Worm (Caenorhabditis elegans) whole organism, late embryonic: ENCODE results near the gene nhr-1.
A peak's percentile ranks its signal among the peaks of the same experiment; 100 is the strongest.

Experiments
- C08G9.2 ChIP-seq: sonication (generic microtip); optimal IDR thresholded peaks from 2 replicates; lab custom pipeline; 2016; ENCODE audit warnings: mild to moderate bottlenecking, missing genetic modification characterization, moderate library complexity, missing compliant biosample characterization
- F13H6.1 ChIP-seq: sonication (generic microtip); optimal IDR thresholded peaks from 2 replicates; lab custom pipeline; 2016; ENCODE audit warnings: missing genetic modification characterization, missing compliant biosample characterization
- K09A11.1 ChIP-seq: sonication (generic microtip); optimal IDR thresholded peaks from 2 replicates; lab custom pipeline; 2017; ENCODE audit warnings: antibody characterized with exemption, mild to moderate bottlenecking, missing genetic modification characterization, missing compliant biosample characterization; ENCODE audit not compliant: insufficient read depth
- T23F11.4 ChIP-seq: fragments of 200-800 bp; sonication (Bioruptor generic); optimal IDR thresholded peaks from 2 replicates; lab custom pipeline; 2018; ENCODE audit warnings: mild to moderate bottlenecking, missing genetic modification characterization, missing compliant biosample characterization
- ceh-19 ChIP-seq: fragments of 200-800 bp; sonication (Bioruptor generic); optimal IDR thresholded peaks from 2 replicates; lab custom pipeline; 2018; ENCODE audit warnings: mild to moderate bottlenecking, missing genetic modification characterization, missing compliant biosample characterization
- ceh-2 ChIP-seq: sonication (generic microtip); optimal IDR thresholded peaks from 2 replicates; lab custom pipeline; 2016; ENCODE audit warnings: missing genotype, missing genetic modification characterization, missing compliant biosample characterization
- ceh-22 ChIP-seq: sonication (generic microtip); optimal IDR thresholded peaks from 2 replicates; lab custom pipeline; 2017; ENCODE audit warnings: missing biosample characterization, missing genetic modification characterization
- ceh-31 ChIP-seq: sonication (generic microtip); optimal IDR thresholded peaks from 2 replicates; lab custom pipeline; 2016; ENCODE audit warnings: missing genetic modification characterization, missing compliant biosample characterization
- ceh-34 ChIP-seq: sonication (generic microtip); optimal IDR thresholded peaks from 2 replicates; lab custom pipeline; 2016; ENCODE audit warnings: mild to moderate bottlenecking, missing genetic modification characterization, missing compliant biosample characterization
- ceh-45 ChIP-seq: fragments of 200-800 bp; sonication (Bioruptor generic); IDR thresholded peaks from 2 replicates; pipeline ENCODE4 v1.3.6; 2022; ENCODE audit warnings: missing genetic modification reagents, missing genetic modification characterization, missing compliant biosample characterization
- ceh-6 ChIP-seq: fragments of 200-800 bp; sonication (Bioruptor generic); optimal IDR thresholded peaks from 2 replicates; lab custom pipeline; 2018; ENCODE audit warnings: mild to moderate bottlenecking, missing genetic modification characterization, missing compliant biosample characterization
- dve-1 ChIP-seq: sonication (generic microtip); optimal IDR thresholded peaks from 2 replicates; lab custom pipeline; 2017; ENCODE audit warnings: antibody characterized with exemption, mild to moderate bottlenecking, missing genetic modification characterization, missing compliant biosample characterization
- elt-2 ChIP-seq: sonication (generic microtip); optimal IDR thresholded peaks from 2 replicates; lab custom pipeline; 2016; ENCODE audit warnings: missing genetic modification reagents, missing genetic modification characterization, missing compliant biosample characterization
- eyg-1 ChIP-seq: sonication (generic microtip); optimal IDR thresholded peaks from 2 replicates; lab custom pipeline; 2016; ENCODE audit warnings: missing genotype, missing genetic modification characterization, missing compliant biosample characterization
- fax-1 ChIP-seq: sonication (generic microtip); optimal IDR thresholded peaks from 2 replicates; lab custom pipeline; 2016; ENCODE audit warnings: missing genotype, missing genetic modification characterization, missing compliant biosample characterization
- fkh-6 ChIP-seq: sonication (generic microtip); optimal IDR thresholded peaks from 2 replicates; lab custom pipeline; 2016; ENCODE audit warnings: missing genetic modification characterization, missing compliant biosample characterization
- hlh-15 ChIP-seq: sonication (generic microtip); optimal IDR thresholded peaks from 2 replicates; lab custom pipeline; 2016; ENCODE audit warnings: missing genetic modification characterization, missing compliant biosample characterization
- hlh-6 ChIP-seq: sonication (generic microtip); optimal IDR thresholded peaks from 2 replicates; lab custom pipeline; 2016; ENCODE audit warnings: missing genotype, missing genetic modification characterization, missing compliant biosample characterization
- hlh-8 ChIP-seq: sonication (generic microtip); optimal IDR thresholded peaks from 2 replicates; lab custom pipeline; 2016; ENCODE audit warnings: missing genotype, missing genetic modification characterization, missing compliant biosample characterization
- lim-6 ChIP-seq: sonication (generic microtip); optimal IDR thresholded peaks from 2 replicates; lab custom pipeline; 2016; ENCODE audit warnings: missing genetic modification characterization, missing compliant biosample characterization
- nhr-11 ChIP-seq: fragments of 150-350 bp; optimal IDR thresholded peaks from 2 replicates; lab custom pipeline; 2014; ENCODE audit warnings: missing biosample characterization, missing genetic modification characterization
- nhr-232 ChIP-seq: sonication (generic microtip); optimal IDR thresholded peaks from 2 replicates; lab custom pipeline; 2016; ENCODE audit warnings: missing genetic modification characterization, missing compliant biosample characterization
- npax-4 ChIP-seq: sonication (generic microtip); optimal IDR thresholded peaks from 2 replicates; lab custom pipeline; 2016; ENCODE audit warnings: missing genetic modification characterization, missing compliant biosample characterization
- pag-3 ChIP-seq: sonication (generic microtip); optimal IDR thresholded peaks from 2 replicates; lab custom pipeline; 2016; ENCODE audit warnings: missing compliant biosample characterization, missing genetic modification characterization, borderline replicate concordance
- pat-9 ChIP-seq: fragments of 200-800 bp; sonication (Bioruptor generic); optimal IDR thresholded peaks from 2 replicates; lab custom pipeline; 2018; ENCODE audit warnings: mild to moderate bottlenecking, missing genetic modification characterization, moderate library complexity, missing compliant biosample characterization
- pax-1 ChIP-seq: fragments of 150-350 bp; optimal IDR thresholded peaks from 2 replicates; lab custom pipeline; 2014; ENCODE audit warnings: missing biosample characterization, missing genetic modification characterization
- pha-2 ChIP-seq: sonication (generic microtip); optimal IDR thresholded peaks from 2 replicates; lab custom pipeline; 2017; ENCODE audit warnings: mild to moderate bottlenecking, missing genetic modification characterization, missing compliant biosample characterization
- pqm-1 ChIP-seq: sonication (generic microtip); optimal IDR thresholded peaks from 2 replicates; lab custom pipeline; 2016; ENCODE audit warnings: missing genetic modification characterization, missing compliant biosample characterization
- ref-2 ChIP-seq: sonication (generic microtip); optimal IDR thresholded peaks from 2 replicates; lab custom pipeline; 2016; ENCODE audit warnings: missing genetic modification characterization, missing compliant biosample characterization
- sdc-2 ChIP-seq: sonication (generic microtip); optimal IDR thresholded peaks from 2 replicates; lab custom pipeline; 2016; ENCODE audit warnings: missing genotype, missing genetic modification characterization, missing compliant biosample characterization
- sox-4 ChIP-seq: sonication (generic microtip); optimal IDR thresholded peaks from 2 replicates; lab custom pipeline; 2017; ENCODE audit warnings: mild to moderate bottlenecking, missing genetic modification characterization, inconsistent platforms, missing compliant biosample characterization
- tbx-2 ChIP-seq: sonication (generic microtip); optimal IDR thresholded peaks from 2 replicates; lab custom pipeline; 2016; ENCODE audit warnings: missing genetic modification characterization, missing compliant biosample characterization
- ttx-3 ChIP-seq: sonication (generic microtip); optimal IDR thresholded peaks from 2 replicates; lab custom pipeline; 2016; ENCODE audit warnings: missing genetic modification reagents, missing genetic modification characterization, missing compliant biosample characterization
- unc-3 ChIP-seq, 2 experiments: fragments of 200-800 bp in 1 of 2; sonication (Bioruptor generic) in 1 of 2; sonication (generic microtip) in 1 of 2; conservative IDR thresholded peaks in 1 of 2; optimal IDR thresholded peaks in 1 of 2; 2 replicates each; pipeline versions ENCODE4 v1.3.6 to Lab custom; 2016 to 2022; ENCODE audit warnings: missing compliant biosample characterization in 2 of 2, missing genetic modification characterization in 2 of 2, missing genetic modification reagents in 1 of 2
- unc-55 ChIP-seq: sonication (generic microtip); optimal IDR thresholded peaks from 2 replicates; lab custom pipeline; 2017; ENCODE audit warnings: missing biosample characterization, missing genetic modification reagents, missing genetic modification characterization
- unc-86 ChIP-seq: sonication (generic microtip); optimal IDR thresholded peaks from 2 replicates; lab custom pipeline; 2016; ENCODE audit warnings: missing genetic modification characterization, missing compliant biosample characterization
- zip-5 ChIP-seq: sonication (generic microtip); optimal IDR thresholded peaks from 2 replicates; lab custom pipeline; 2016; ENCODE audit warnings: missing genetic modification characterization, missing compliant biosample characterization
- ztf-16 ChIP-seq: sonication (generic microtip); optimal IDR thresholded peaks from 2 replicates; lab custom pipeline; 2017; ENCODE audit warnings: missing genetic modification characterization, missing compliant biosample characterization

Gene nhr-1

ce11 chrX:17505547-17506181 lies 8.2 kb upstream of the nhr-1 start (continued):
- TF ChIP-seq ceh-34 (peak; percentile 57), ceh-19 (GFP tag; lab: Kevin White, UChicago) (peak; percentile 14), pag-3 (tag; lab: Kevin White, UChicago) (peak; percentile 12), nhr-232 (tag; lab: Kevin White, UChicago) (no peak), ref-2 (tag; lab: Kevin White, UChicago) (peak; percentile 62), ceh-31 (tag; lab: Kevin White, UChicago) (peak; percentile 83), ceh-45 (no peak)

- no peak for TF ChIP-seq T23F11.4 (GFP tag; lab: Kevin White, UChicago)
- TF ChIP-seq, all 69 proteins: peak for 0
These were observed 5.7 kb upstream of the nhr-1 start for ce11 chrX:17508137-17508536.

DNA sequence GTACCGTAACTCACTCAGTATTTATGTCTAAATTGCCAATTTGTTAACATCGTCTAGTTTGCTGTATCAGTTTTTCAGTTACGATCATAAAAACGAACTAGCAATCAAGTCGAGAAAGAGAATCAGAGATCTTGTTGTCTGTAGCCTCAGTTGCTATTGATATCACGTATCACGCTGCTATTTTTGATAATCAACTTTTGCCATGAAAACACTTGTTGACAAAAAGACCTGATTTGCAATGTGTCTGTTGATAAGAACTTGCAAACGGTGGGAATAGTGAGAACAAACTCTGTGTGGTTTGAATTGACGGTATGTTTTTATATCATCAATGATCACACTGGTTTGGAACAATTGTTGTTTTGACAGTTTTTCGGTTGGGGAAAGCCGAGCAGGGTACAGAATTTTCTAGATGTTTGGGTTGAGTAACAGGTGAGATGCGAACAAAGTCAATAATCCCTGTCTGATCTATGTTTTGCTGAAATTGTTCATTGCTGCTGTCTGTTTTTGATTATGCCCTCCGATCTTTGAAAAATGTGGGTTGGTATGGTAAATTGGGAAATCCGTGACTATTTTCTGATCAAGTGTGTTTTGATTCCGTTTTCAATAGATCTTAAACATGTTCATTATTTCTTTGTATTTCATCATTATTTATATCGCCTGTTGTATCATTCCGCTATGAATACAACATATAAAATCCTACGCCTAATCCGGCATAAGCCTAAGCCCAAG lies 4.7 kb upstream of the nhr-1 start:
- TF ChIP-seq sdc-2 (tag; lab: Kevin White, UChicago) (no peak), pax-1 (no peak), hlh-8 (tag; lab: Kevin White, UChicago) (no peak), F13H6.1 (tag; lab: Kevin White, UChicago) (no peak), unc-55 (GFP tag; lab: Kevin White, UChicago) (no peak), dve-1 (tag; lab: Kevin White, UChicago) (peak; percentile 62), pat-9 (no peak), ceh-6 (GFP tag; lab: Kevin White, UChicago) (no peak), elt-2 (tag; lab: Kevin White, UChicago) (peak; percentile 65)

DNA sequence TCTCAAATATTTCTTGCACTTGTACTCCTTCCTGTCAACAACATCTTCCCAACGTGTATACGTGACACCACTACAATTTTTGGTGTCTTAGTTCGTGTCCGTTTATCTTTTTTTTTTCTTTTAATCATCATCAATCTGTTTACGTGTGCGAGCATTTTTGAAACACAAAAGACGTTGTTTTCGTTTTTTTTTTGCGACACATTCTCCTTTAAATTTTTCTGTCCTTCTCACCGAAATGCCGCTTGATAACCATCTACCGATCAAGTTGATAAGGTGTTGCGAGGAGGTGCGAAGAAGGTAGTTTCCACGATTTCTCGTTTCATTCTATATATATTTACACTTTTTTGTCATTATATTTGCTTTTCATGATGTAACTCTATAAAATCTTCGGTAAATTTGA lies 3.3 kb upstream of the nhr-1 start:
- TF ChIP-seq pha-2 (tag; lab: Kevin White, UChicago) (no peak), K09A11.1 (tag; lab: Kevin White, UChicago) (no peak), unc-3 (GFP tag; conservative IDR thresholded peaks at IDR 0.05; lab: Robert Waterston, UW) (no peak), unc-3 (tag; optimal IDR thresholded peaks at IDR 0.05; lab: Kevin White, UChicago) (no peak), pag-3 (tag; lab: Kevin White, UChicago) (no peak), ztf-16 (tag; lab: Kevin White, UChicago) (no peak), ceh-19 (GFP tag; lab: Kevin White, UChicago) (no peak), C08G9.2 (no peak), unc-86 (tag; lab: Kevin White, UChicago) (no peak), lim-6 (tag; lab: Kevin White, UChicago) (no peak), tbx-2 (tag; lab: Kevin White, UChicago) (no peak), eyg-1 (tag; lab: Kevin White, UChicago) (no peak)
- TF ChIP-seq, all 69 proteins: peak for 0

DNA sequence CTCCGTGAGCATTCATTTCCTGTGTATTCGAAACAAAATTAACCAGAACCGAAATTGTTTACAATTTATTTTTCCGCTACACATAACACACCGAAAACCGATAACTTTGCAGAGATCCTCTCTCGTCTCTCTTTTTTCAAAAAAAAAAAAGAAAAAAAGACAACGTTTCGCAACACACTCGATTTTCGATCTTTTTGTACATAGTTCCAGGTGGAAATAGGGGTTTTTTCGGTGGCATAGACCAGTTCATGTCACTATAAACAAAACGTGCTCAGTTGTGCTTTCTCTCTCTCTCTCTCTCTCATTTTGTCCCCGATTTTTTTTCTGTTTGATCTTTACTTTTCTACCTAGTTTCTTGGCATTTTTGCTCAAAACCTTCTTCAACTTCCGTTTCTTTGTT lies 559 bp downstream of the nhr-1 start:
- TF ChIP-seq K09A11.1 (tag; lab: Kevin White, UChicago) (no peak), ceh-31 (tag; lab: Kevin White, UChicago) (peak; percentile 6)

ce11 chrX:17515207-17515902 lies 1.5 kb downstream of the nhr-1 start:
- no peak for TF ChIP-seq lim-6 (tag; lab: Kevin White, UChicago)
- TF ChIP-seq fkh-6, result no peak
- no peak for TF ChIP-seq ttx-3 (tag; lab: Kevin White, UChicago)
- no peak for TF ChIP-seq ceh-22 (tag; lab: Kevin White, UChicago)
- no peak for TF ChIP-seq ceh-2 (tag; lab: Kevin White, UChicago)
- no peak for TF ChIP-seq unc-55 (GFP tag; lab: Kevin White, UChicago)
- TF ChIP-seq nhr-11 (tag; lab: Kevin White, UChicago), result no peak
- no peak for TF ChIP-seq hlh-15 (tag; lab: Kevin White, UChicago)
- no peak for TF ChIP-seq hlh-6 (tag; lab: Kevin White, UChicago)
- TF ChIP-seq pag-3 (tag; lab: Kevin White, UChicago), result no peak
- no peak for TF ChIP-seq npax-4
- no peak for TF ChIP-seq sox-4
- TF ChIP-seq C08G9.2, result no peak
- TF ChIP-seq pat-9, result no peak
- no peak for TF ChIP-seq hlh-8 (tag; lab: Kevin White, UChicago)
- no peak for TF ChIP-seq zip-5 (tag; lab: Kevin White, UChicago)
- no peak for TF ChIP-seq fax-1 (tag; lab: Kevin White, UChicago)
- no peak for TF ChIP-seq pqm-1 (tag; lab: Kevin White, UChicago)
